Worm (Caenorhabditis elegans) whole organism, early embryonic: ENCODE data around the gene lys-10.

Experiments used
- B0310.2 ChIP-seq: sonication (generic microtip); optimal IDR thresholded peaks from 2 replicates; lab custom pipeline; 2016; ENCODE audit warnings: mild to moderate bottlenecking, missing genetic modification characterization, missing compliant biosample characterization
- F13C5.2 ChIP-seq: sonication (generic microtip); optimal IDR thresholded peaks from 2 replicates; lab custom pipeline; 2017; ENCODE audit warnings: mild to moderate bottlenecking, missing genetic modification characterization, inconsistent platforms, missing compliant biosample characterization
- aly-1 ChIP-seq: sonication (generic microtip); optimal IDR thresholded peaks from 2 replicates; lab custom pipeline; 2016; ENCODE audit warnings: missing genetic modification characterization, missing compliant biosample characterization
- ama-1 ChIP-seq: fragments of 150-350 bp; optimal IDR thresholded peaks from 2 replicates; lab custom pipeline; 2014
- ceh-13 ChIP-seq: fragments of 200-800 bp; sonication (Bioruptor generic); optimal IDR thresholded peaks from 2 replicates; lab custom pipeline; 2018; ENCODE audit warnings: mild to moderate bottlenecking, missing genetic modification characterization, missing compliant biosample characterization
- ceh-36 ChIP-seq: sonication (generic microtip); optimal IDR thresholded peaks from 2 replicates; lab custom pipeline; 2016; ENCODE audit warnings: missing genetic modification characterization, inconsistent platforms, missing compliant biosample characterization
- flt-1 ChIP-seq: fragments of 200-800 bp; sonication (Bioruptor generic); IDR thresholded peaks from 2 replicates; pipeline ENCODE4 v1.3.6; 2022; ENCODE audit warnings: missing genetic modification characterization, missing compliant biosample characterization
- hmg-4 ChIP-seq: fragments of 200-800 bp; sonication (Bioruptor generic); optimal IDR thresholded peaks from 2 replicates; lab custom pipeline; 2018; ENCODE audit warnings: mild to moderate bottlenecking, missing genetic modification characterization, missing compliant biosample characterization
- hnd-1 ChIP-seq: sonication (generic microtip); optimal IDR thresholded peaks from 2 replicates; lab custom pipeline; 2016; ENCODE audit warnings: missing genetic modification characterization, missing compliant biosample characterization
- pes-1 ChIP-seq: fragments of 200-800 bp; sonication (Bioruptor generic); IDR thresholded peaks from 2 replicates; pipeline ENCODE4 v1.3.6; 2022; ENCODE audit warnings: missing genetic modification reagents, missing genetic modification characterization, missing compliant biosample characterization
- scrt-1 ChIP-seq: fragments of 200-800 bp; sonication (Bioruptor generic); IDR thresholded peaks from 2 replicates; pipeline ENCODE4 v1.3.6; 2022; ENCODE audit warnings: missing genetic modification characterization, missing compliant biosample characterization
- tbx-11 ChIP-seq: fragments of 200-800 bp; sonication (Bioruptor generic); IDR thresholded peaks from 2 replicates; pipeline ENCODE4 v1.3.6; 2022; ENCODE audit warnings: missing genetic modification characterization, missing compliant biosample characterization
- tra-4 ChIP-seq: sonication (generic microtip); optimal IDR thresholded peaks from 2 replicates; lab custom pipeline; 2017; ENCODE audit warnings: missing genetic modification characterization, missing compliant biosample characterization

- TF ChIP-seq ama-1 (lab: Kevin White, UChicago) (peak; percentile 97), hnd-1 (tag; lab: Kevin White, UChicago) (no peak), aly-1 (tag; lab: Kevin White, UChicago) (peak; percentile 47), pes-1 (GFP tag; lab: Robert Waterston, UW) (no peak), tra-4 (tag; lab: Kevin White, UChicago) (no peak), ceh-13 (GFP tag; lab: Kevin White, UChicago) (no peak), hmg-4 (GFP tag; lab: Kevin White, UChicago) (no peak), tbx-11 (GFP tag; lab: Robert Waterston, UW) (no peak), scrt-1 (no peak), F13C5.2 (tag; lab: Kevin White, UChicago) (no peak), ceh-36 (tag; lab: Kevin White, UChicago) (no peak), flt-1 (no peak), B0310.2 (tag; lab: Kevin White, UChicago) (no peak)
Measured at ce11 chrIV:8333554-8333953, 928 bp downstream of the lys-10 start.
